Worm (Caenorhabditis elegans) whole organism, early embryonic: ENCODE measurements around the gene gcy-27.

Experiments
- B0310.2 ChIP-seq: sonication (generic microtip); optimal IDR thresholded peaks from 2 replicates; lab custom pipeline; 2016; ENCODE audit warnings: mild to moderate bottlenecking, missing genetic modification characterization, missing compliant biosample characterization
- F13C5.2 ChIP-seq: sonication (generic microtip); optimal IDR thresholded peaks from 2 replicates; lab custom pipeline; 2017; ENCODE audit warnings: mild to moderate bottlenecking, missing genetic modification characterization, inconsistent platforms, missing compliant biosample characterization
- aly-1 ChIP-seq: sonication (generic microtip); optimal IDR thresholded peaks from 2 replicates; lab custom pipeline; 2016; ENCODE audit warnings: missing genetic modification characterization, missing compliant biosample characterization
- ama-1 ChIP-seq: fragments of 150-350 bp; optimal IDR thresholded peaks from 2 replicates; lab custom pipeline; 2014
- ceh-13 ChIP-seq: fragments of 200-800 bp; sonication (Bioruptor generic); optimal IDR thresholded peaks from 2 replicates; lab custom pipeline; 2018; ENCODE audit warnings: mild to moderate bottlenecking, missing genetic modification characterization, missing compliant biosample characterization
- ceh-36 ChIP-seq: sonication (generic microtip); optimal IDR thresholded peaks from 2 replicates; lab custom pipeline; 2016; ENCODE audit warnings: missing genetic modification characterization, inconsistent platforms, missing compliant biosample characterization
- ets-7 ChIP-seq: sonication (generic microtip); optimal IDR thresholded peaks from 2 replicates; lab custom pipeline; 2016; ENCODE audit warnings: missing genotype, missing genetic modification characterization, missing compliant biosample characterization
- flt-1 ChIP-seq: fragments of 200-800 bp; sonication (Bioruptor generic); IDR thresholded peaks from 2 replicates; pipeline ENCODE4 v1.3.6; 2022; ENCODE audit warnings: missing genetic modification characterization, missing compliant biosample characterization
- hmbx-1 ChIP-seq: sonication (generic microtip); optimal IDR thresholded peaks from 2 replicates; lab custom pipeline; 2016; ENCODE audit warnings: mild to moderate bottlenecking, missing genetic modification characterization, missing compliant biosample characterization
- hmg-4 ChIP-seq: fragments of 200-800 bp; sonication (Bioruptor generic); optimal IDR thresholded peaks from 2 replicates; lab custom pipeline; 2018; ENCODE audit warnings: mild to moderate bottlenecking, missing genetic modification characterization, missing compliant biosample characterization
- hnd-1 ChIP-seq: sonication (generic microtip); optimal IDR thresholded peaks from 2 replicates; lab custom pipeline; 2016; ENCODE audit warnings: missing genetic modification characterization, missing compliant biosample characterization
- pes-1 ChIP-seq: fragments of 200-800 bp; sonication (Bioruptor generic); IDR thresholded peaks from 2 replicates; pipeline ENCODE4 v1.3.6; 2022; ENCODE audit warnings: missing genetic modification reagents, missing genetic modification characterization, missing compliant biosample characterization
- scrt-1 ChIP-seq: fragments of 200-800 bp; sonication (Bioruptor generic); IDR thresholded peaks from 2 replicates; pipeline ENCODE4 v1.3.6; 2022; ENCODE audit warnings: missing genetic modification characterization, missing compliant biosample characterization
- sea-1 ChIP-seq: fragments of 200-800 bp; sonication (Bioruptor generic); conservative IDR thresholded peaks from 2 replicates; pipeline ENCODE4 v1.3.6; 2022; ENCODE audit warnings: missing genetic modification characterization, missing compliant biosample characterization
- tbx-11 ChIP-seq: fragments of 200-800 bp; sonication (Bioruptor generic); IDR thresholded peaks from 2 replicates; pipeline ENCODE4 v1.3.6; 2022; ENCODE audit warnings: missing genetic modification characterization, missing compliant biosample characterization
- tbx-37 ChIP-seq: fragments of 200-800 bp; sonication (Bioruptor generic); conservative IDR thresholded peaks from 2 replicates; pipeline ENCODE4 v1.3.6; 2022; ENCODE audit warnings: missing genetic modification reagents, missing genetic modification characterization, missing compliant biosample characterization
- tra-4 ChIP-seq: sonication (generic microtip); optimal IDR thresholded peaks from 2 replicates; lab custom pipeline; 2017; ENCODE audit warnings: missing genetic modification characterization, missing compliant biosample characterization

gcy-27 gene

DNA sequence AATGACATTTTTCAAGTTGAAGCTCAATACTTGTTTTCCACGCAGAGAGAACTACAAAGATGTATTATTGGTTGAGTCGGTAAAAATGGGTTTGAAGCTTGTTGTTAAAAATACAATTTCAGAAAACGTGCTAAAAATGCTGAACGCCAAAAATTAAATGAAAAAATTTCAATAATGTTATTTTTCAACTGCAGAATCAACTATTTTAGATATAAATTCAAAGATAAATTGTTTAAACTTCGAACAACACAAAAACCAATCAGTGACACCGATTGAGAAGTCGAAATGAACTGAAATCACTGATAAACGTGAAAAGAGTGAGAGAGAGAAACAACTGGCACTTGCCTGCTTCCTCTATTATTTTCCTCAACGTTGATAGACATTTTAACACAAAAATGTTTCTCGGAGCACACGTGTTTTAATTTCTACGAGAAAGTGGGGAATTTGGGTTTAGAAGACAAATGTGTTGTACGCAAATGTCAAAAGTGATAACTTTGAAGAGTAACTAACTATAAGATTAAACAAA, 48.9 kb downstream of the gcy-27 start, which contains the start of gene T02D1.8:
TSS of gene T02D1.8 (minus strand) at position 51 of the 526 bp plus-strand sequence.
- TF ChIP-seq ceh-36 (tag; lab: Kevin White, UChicago) (no peak), hmg-4 (GFP tag; lab: Kevin White, UChicago) (no peak), tbx-37 (GFP tag; lab: Robert Waterston, UW) (no peak), B0310.2 (tag; lab: Kevin White, UChicago) (no peak), hnd-1 (no peak), ama-1 (lab: Kevin White, UChicago) (no peak), ets-7 (no peak), tra-4 (no peak), scrt-1 (GFP tag; lab: Robert Waterston, UW) (no peak), aly-1 (no peak), tbx-11 (GFP tag; lab: Robert Waterston, UW) (no peak), ceh-13 (GFP tag; lab: Kevin White, UChicago) (no peak), sea-1 (GFP tag; lab: Robert Waterston, UW) (no peak), F13C5.2 (tag; lab: Kevin White, UChicago) (no peak), pes-1 (GFP tag; lab: Robert Waterston, UW) (no peak), flt-1 (GFP tag; lab: Robert Waterston, UW) (no peak), hmbx-1 (no peak)

DNA sequence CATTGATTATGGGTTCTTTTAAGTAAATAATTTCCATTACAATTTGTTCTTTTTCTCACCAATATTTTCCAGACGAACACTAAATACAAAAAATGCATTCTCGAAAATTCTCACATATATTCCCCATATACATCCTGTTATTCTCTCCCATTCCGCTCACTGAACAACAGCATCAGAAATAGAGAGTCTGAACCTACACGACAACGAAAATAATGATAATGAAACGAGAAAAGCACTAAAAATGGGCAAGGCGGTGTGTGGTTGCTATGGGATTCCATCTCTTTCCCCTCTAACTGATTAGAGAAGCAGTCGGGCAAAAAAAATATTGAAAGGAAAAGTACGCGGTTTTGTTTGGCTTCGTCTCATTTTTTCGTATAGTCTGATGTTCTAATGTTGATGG, 53.4 kb downstream of the gcy-27 start, which contains the start of gene C30H6.12:
TSS of gene C30H6.12 (plus strand) at position 301 of the 400 bp plus-strand sequence.
- no peak for TF ChIP-seq pes-1 (GFP tag; lab: Robert Waterston, UW)
- no peak for TF ChIP-seq tbx-37 (GFP tag; lab: Robert Waterston, UW)
- no peak for TF ChIP-seq ets-7
- no peak for TF ChIP-seq hmbx-1
- TF ChIP-seq ceh-36 (tag; lab: Kevin White, UChicago) = no peak
- TF ChIP-seq sea-1 (GFP tag; lab: Robert Waterston, UW) = no peak
- TF ChIP-seq F13C5.2 (tag; lab: Kevin White, UChicago) = no peak
- TF ChIP-seq ama-1 (lab: Kevin White, UChicago) = no peak
- TF ChIP-seq B0310.2 (tag; lab: Kevin White, UChicago) = no peak
- TF ChIP-seq ceh-13 (GFP tag; lab: Kevin White, UChicago) = no peak
- no peak for TF ChIP-seq tbx-11 (GFP tag; lab: Robert Waterston, UW)
- TF ChIP-seq flt-1 (GFP tag; lab: Robert Waterston, UW) = no peak
- no peak for TF ChIP-seq scrt-1 (GFP tag; lab: Robert Waterston, UW)
- no peak for TF ChIP-seq hmg-4 (GFP tag; lab: Kevin White, UChicago)
- no peak for TF ChIP-seq tra-4
- no peak for TF ChIP-seq hnd-1
- TF ChIP-seq aly-1 = no peak
